Fruit fly (Drosophila melanogaster) whole organism, adult: ENCODE measurements around the gene beta'COP.

Experiments used
- CG12768 ChIP-seq: fragments of 200-800 bp; sonication (Bioruptor generic); optimal IDR thresholded peaks from 2 replicates; lab custom pipeline; 2017; ENCODE audit warnings: missing biosample characterization, missing genetic modification characterization, mild to moderate bottlenecking, moderate library complexity, missing genetic modification reagents
- CG14711 ChIP-seq: fragments of 200-800 bp; sonication (Bioruptor generic); optimal IDR thresholded peaks from 2 replicates; lab custom pipeline; 2018; ENCODE audit warnings: missing biosample characterization, mild to moderate bottlenecking, missing genetic modification characterization, moderate library complexity
- CG1620 ChIP-seq: fragments of 200-800 bp; sonication (Bioruptor generic); optimal IDR thresholded peaks from 2 replicates; lab custom pipeline; 2016; ENCODE audit warnings: missing biosample characterization, missing genetic modification characterization
- CG33017 ChIP-seq: fragments of 200-800 bp; sonication (Bioruptor generic); optimal IDR thresholded peaks from 2 replicates; lab custom pipeline; 2018; ENCODE audit warnings: missing biosample characterization, mild to moderate bottlenecking, missing genetic modification characterization, moderate library complexity
- CG7045 ChIP-seq: fragments of 200-800 bp; sonication (Bioruptor generic); optimal IDR thresholded peaks from 2 replicates; lab custom pipeline; 2017; ENCODE audit warnings: missing biosample characterization, mild to moderate bottlenecking, missing genetic modification characterization
- CG7101 ChIP-seq: fragments of 200-800 bp; sonication (Bioruptor generic); optimal IDR thresholded peaks from 2 replicates; lab custom pipeline; 2018; ENCODE audit warnings: missing biosample characterization, mild to moderate bottlenecking, missing genetic modification characterization, moderate library complexity
- Clk ChIP-seq: fragments of 200-800 bp; sonication (Bioruptor generic); optimal IDR thresholded peaks from 2 replicates; lab custom pipeline; 2017; ENCODE audit warnings: missing biosample characterization, missing genetic modification characterization
- Hr96 ChIP-seq: fragments of 200-800 bp; sonication (Bioruptor generic); optimal IDR thresholded peaks from 2 replicates; lab custom pipeline; 2016; ENCODE audit warnings: missing biosample characterization, missing genetic modification characterization
- Mnt ChIP-seq: fragments of 200-800 bp; sonication (Bioruptor generic); optimal IDR thresholded peaks from 2 replicates; lab custom pipeline; 2016; ENCODE audit warnings: missing biosample characterization, mild to moderate bottlenecking, missing genetic modification characterization
- bab1 ChIP-seq: fragments of 200-800 bp; sonication (Bioruptor generic); optimal IDR thresholded peaks from 3 replicates; lab custom pipeline; 2019; ENCODE audit warnings: missing biosample characterization, mild to moderate bottlenecking, missing genetic modification characterization, moderate library complexity
- cnc ChIP-seq, 2 experiments: fragments of >200 bp; optimal IDR thresholded peaks; 2 replicates each; lab custom pipeline; 2017
- kay ChIP-seq: fragments of 200-800 bp; sonication (Bioruptor generic); peaks from one replicate; lab custom pipeline; 2016; ENCODE audit warnings: missing biosample characterization, missing genetic modification characterization, borderline replicate concordance
- ovo ChIP-seq: fragments of 200-800 bp; sonication (Bioruptor generic); optimal IDR thresholded peaks from 2 replicates; lab custom pipeline; 2016; ENCODE audit warnings: missing biosample characterization, missing genetic modification characterization
- pad ChIP-seq: fragments of 200-800 bp; sonication (Bioruptor generic); optimal IDR thresholded peaks from 3 replicates; lab custom pipeline; 2017; ENCODE audit warnings: missing biosample characterization, missing genetic modification characterization, mild to moderate bottlenecking, moderate library complexity, missing genetic modification reagents
- toe ChIP-seq: fragments of 200-800 bp; sonication (Bioruptor generic); optimal IDR thresholded peaks from 2 replicates; lab custom pipeline; 2016; ENCODE audit warnings: missing biosample characterization, missing genetic modification characterization

The beta'COP gene

dm6 chr2L:13430919-13431502, 52.3 kb downstream of the beta'COP start:
- TF ChIP-seq CG1620 = no peak
- no peak for TF ChIP-seq toe (GFP tag; lab: Kevin White, UChicago)
- TF ChIP-seq CG33017 (tag; lab: Kevin White, UChicago) = no peak
- no peak for TF ChIP-seq CG7045
- no peak for TF ChIP-seq pad
- no peak for TF ChIP-seq Mnt
- no peak for TF ChIP-seq CG12768 (GFP tag; lab: Kevin White, UChicago)
- no peak for TF ChIP-seq Hr96 (GFP tag; lab: Kevin White, UChicago)
- no peak for TF ChIP-seq CG7101 (tag; lab: Kevin White, UChicago)
- no peak for TF ChIP-seq Clk (GFP tag; lab: Kevin White, UChicago)
- no peak for TF ChIP-seq cnc (optimal IDR thresholded peaks at IDR 0.05; lab: Kevin White, UChicago)
- TF ChIP-seq CG14711 (tag; lab: Kevin White, UChicago) = no peak
- no peak for TF ChIP-seq bab1 (GFP tag; lab: Kevin White, UChicago)
- no peak for TF ChIP-seq kay (GFP tag; lab: Kevin White, UChicago)
- TF ChIP-seq ovo (GFP tag; lab: Kevin White, UChicago) = no peak
